Worm (Caenorhabditis elegans) whole organism, late embryonic: Measurements from ENCODE around the gene tnt-2.
A peak's percentile ranks its signal among the peaks of the same experiment; 100 is the strongest.

Experiments used
- C08G9.2 ChIP-seq: sonication (generic microtip); optimal IDR thresholded peaks from 2 replicates; lab custom pipeline; 2016; ENCODE audit warnings: mild to moderate bottlenecking, missing genetic modification characterization, moderate library complexity, missing compliant biosample characterization
- K09A11.1 ChIP-seq: sonication (generic microtip); optimal IDR thresholded peaks from 2 replicates; lab custom pipeline; 2017; ENCODE audit warnings: antibody characterized with exemption, mild to moderate bottlenecking, missing genetic modification characterization, missing compliant biosample characterization; ENCODE audit not compliant: insufficient read depth
- T23F11.4 ChIP-seq: fragments of 200-800 bp; sonication (Bioruptor generic); optimal IDR thresholded peaks from 2 replicates; lab custom pipeline; 2018; ENCODE audit warnings: mild to moderate bottlenecking, missing genetic modification characterization, missing compliant biosample characterization
- Y22D7AL.16 ChIP-seq: sonication (generic microtip); optimal IDR thresholded peaks from 2 replicates; lab custom pipeline; 2016; ENCODE audit warnings: missing genetic modification characterization, missing compliant biosample characterization
- ahr-1 ChIP-seq: sonication (generic microtip); optimal IDR thresholded peaks from 2 replicates; lab custom pipeline; 2016; ENCODE audit warnings: missing genetic modification characterization, missing compliant biosample characterization
- ceh-18 ChIP-seq: sonication (generic microtip); optimal IDR thresholded peaks from 2 replicates; lab custom pipeline; 2016; ENCODE audit warnings: missing genetic modification characterization, missing compliant biosample characterization
- ceh-19 ChIP-seq: fragments of 200-800 bp; sonication (Bioruptor generic); optimal IDR thresholded peaks from 2 replicates; lab custom pipeline; 2018; ENCODE audit warnings: mild to moderate bottlenecking, missing genetic modification characterization, missing compliant biosample characterization
- ceh-2 ChIP-seq: sonication (generic microtip); optimal IDR thresholded peaks from 2 replicates; lab custom pipeline; 2016; ENCODE audit warnings: missing genotype, missing genetic modification characterization, missing compliant biosample characterization
- ceh-22 ChIP-seq: sonication (generic microtip); optimal IDR thresholded peaks from 2 replicates; lab custom pipeline; 2017; ENCODE audit warnings: missing biosample characterization, missing genetic modification characterization
- ceh-24 ChIP-seq: sonication (generic microtip); optimal IDR thresholded peaks from 2 replicates; lab custom pipeline; 2016; ENCODE audit warnings: mild to moderate bottlenecking, missing genetic modification characterization, missing compliant biosample characterization
- ceh-31 ChIP-seq: sonication (generic microtip); optimal IDR thresholded peaks from 2 replicates; lab custom pipeline; 2016; ENCODE audit warnings: missing genetic modification characterization, missing compliant biosample characterization
- ceh-34 ChIP-seq: sonication (generic microtip); optimal IDR thresholded peaks from 2 replicates; lab custom pipeline; 2016; ENCODE audit warnings: mild to moderate bottlenecking, missing genetic modification characterization, missing compliant biosample characterization
- ceh-45 ChIP-seq: fragments of 200-800 bp; sonication (Bioruptor generic); IDR thresholded peaks from 2 replicates; pipeline ENCODE4 v1.3.6; 2022; ENCODE audit warnings: missing genetic modification reagents, missing genetic modification characterization, missing compliant biosample characterization
- ceh-9 ChIP-seq: sonication (generic microtip); optimal IDR thresholded peaks from 2 replicates; lab custom pipeline; 2016; ENCODE audit warnings: mild to moderate bottlenecking, missing genetic modification characterization, inconsistent platforms, missing compliant biosample characterization
- dmd-4 ChIP-seq: sonication (generic microtip); optimal IDR thresholded peaks from 2 replicates; lab custom pipeline; 2016; ENCODE audit warnings: borderline replicate concordance, missing genetic modification characterization, missing compliant biosample characterization
- elt-2 ChIP-seq: sonication (generic microtip); optimal IDR thresholded peaks from 2 replicates; lab custom pipeline; 2016; ENCODE audit warnings: missing genetic modification reagents, missing genetic modification characterization, missing compliant biosample characterization
- ets-4 ChIP-seq: sonication (generic microtip); optimal IDR thresholded peaks from 2 replicates; lab custom pipeline; 2016; ENCODE audit warnings: missing genetic modification characterization, missing compliant biosample characterization
- hlh-30 ChIP-seq: sonication (generic microtip); optimal IDR thresholded peaks from 2 replicates; lab custom pipeline; 2017; ENCODE audit warnings: antibody characterized with exemption, missing genetic modification characterization, missing compliant biosample characterization; ENCODE audit not compliant: insufficient read depth
- hlh-8 ChIP-seq: sonication (generic microtip); optimal IDR thresholded peaks from 2 replicates; lab custom pipeline; 2016; ENCODE audit warnings: missing genotype, missing genetic modification characterization, missing compliant biosample characterization
- lim-6 ChIP-seq: sonication (generic microtip); optimal IDR thresholded peaks from 2 replicates; lab custom pipeline; 2016; ENCODE audit warnings: missing genetic modification characterization, missing compliant biosample characterization
- mec-3 ChIP-seq: sonication (generic microtip); optimal IDR thresholded peaks from 2 replicates; lab custom pipeline; 2016; ENCODE audit warnings: borderline replicate concordance, missing genetic modification characterization, missing compliant biosample characterization
- nhr-232 ChIP-seq: sonication (generic microtip); optimal IDR thresholded peaks from 2 replicates; lab custom pipeline; 2016; ENCODE audit warnings: missing genetic modification characterization, missing compliant biosample characterization
- npax-4 ChIP-seq: sonication (generic microtip); optimal IDR thresholded peaks from 2 replicates; lab custom pipeline; 2016; ENCODE audit warnings: missing genetic modification characterization, missing compliant biosample characterization
- pat-9 ChIP-seq: fragments of 200-800 bp; sonication (Bioruptor generic); optimal IDR thresholded peaks from 2 replicates; lab custom pipeline; 2018; ENCODE audit warnings: mild to moderate bottlenecking, missing genetic modification characterization, moderate library complexity, missing compliant biosample characterization
- pha-2 ChIP-seq: sonication (generic microtip); optimal IDR thresholded peaks from 2 replicates; lab custom pipeline; 2017; ENCODE audit warnings: mild to moderate bottlenecking, missing genetic modification characterization, missing compliant biosample characterization
- pha-4 ChIP-seq: fragments of 150-350 bp; optimal IDR thresholded peaks from 2 replicates; lab custom pipeline; 2018; ENCODE audit warnings: missing biosample characterization, missing genetic modification reagents, missing genetic modification characterization
- pqm-1 ChIP-seq: sonication (generic microtip); optimal IDR thresholded peaks from 2 replicates; lab custom pipeline; 2016; ENCODE audit warnings: missing genetic modification characterization, missing compliant biosample characterization
- pros-1 ChIP-seq: fragments of 150-350 bp; optimal IDR thresholded peaks from 2 replicates; lab custom pipeline; 2014; ENCODE audit warnings: missing biosample characterization, missing genetic modification reagents, missing genetic modification characterization
- ref-2 ChIP-seq: sonication (generic microtip); optimal IDR thresholded peaks from 2 replicates; lab custom pipeline; 2016; ENCODE audit warnings: missing genetic modification characterization, missing compliant biosample characterization
- rnt-1 ChIP-seq: sonication (generic microtip); optimal IDR thresholded peaks from 2 replicates; lab custom pipeline; 2016; ENCODE audit warnings: missing genetic modification characterization, missing compliant biosample characterization
- sdc-2 ChIP-seq: sonication (generic microtip); optimal IDR thresholded peaks from 2 replicates; lab custom pipeline; 2016; ENCODE audit warnings: missing genotype, missing genetic modification characterization, missing compliant biosample characterization
- sox-4 ChIP-seq: sonication (generic microtip); optimal IDR thresholded peaks from 2 replicates; lab custom pipeline; 2017; ENCODE audit warnings: mild to moderate bottlenecking, missing genetic modification characterization, inconsistent platforms, missing compliant biosample characterization
- syd-9 ChIP-seq: sonication (generic microtip); optimal IDR thresholded peaks from 2 replicates; lab custom pipeline; 2016; ENCODE audit warnings: mild to moderate bottlenecking, missing genetic modification characterization, moderate library complexity, missing compliant biosample characterization
- tbx-2 ChIP-seq: sonication (generic microtip); optimal IDR thresholded peaks from 2 replicates; lab custom pipeline; 2016; ENCODE audit warnings: missing genetic modification characterization, missing compliant biosample characterization
- unc-3 ChIP-seq, 2 experiments: fragments of 200-800 bp in 1 of 2; sonication (Bioruptor generic) in 1 of 2; sonication (generic microtip) in 1 of 2; conservative IDR thresholded peaks in 1 of 2; optimal IDR thresholded peaks in 1 of 2; 2 replicates each; pipeline versions ENCODE4 v1.3.6 to Lab custom; 2016 to 2022; ENCODE audit warnings: missing compliant biosample characterization in 2 of 2, missing genetic modification characterization in 2 of 2, missing genetic modification reagents in 1 of 2
- unc-55 ChIP-seq: sonication (generic microtip); optimal IDR thresholded peaks from 2 replicates; lab custom pipeline; 2017; ENCODE audit warnings: missing biosample characterization, missing genetic modification reagents, missing genetic modification characterization
- zip-5 ChIP-seq: sonication (generic microtip); optimal IDR thresholded peaks from 2 replicates; lab custom pipeline; 2016; ENCODE audit warnings: missing genetic modification characterization, missing compliant biosample characterization

Gene tnt-2

DNA sequence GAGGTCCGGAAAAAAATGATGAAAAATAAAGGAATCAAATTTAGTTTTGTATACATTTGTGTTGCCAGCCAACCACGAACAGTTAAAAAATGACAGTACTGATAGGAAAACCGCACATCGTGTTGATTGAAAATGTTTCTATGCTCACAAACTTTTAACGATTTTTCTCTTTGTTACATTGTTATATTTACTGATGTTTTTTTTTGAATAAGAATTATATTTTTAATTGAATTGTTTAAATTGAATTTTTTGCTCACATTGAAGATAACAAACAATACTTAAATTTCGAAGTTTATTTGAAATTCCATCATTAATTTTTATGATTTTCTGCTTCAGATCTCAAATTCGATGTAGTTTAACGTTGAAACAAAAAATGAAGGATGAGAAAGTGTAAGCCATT, 38.1 kb upstream of the tnt-2 start, which contains the start of gene M02D8.5:
TSS of gene M02D8.5 (minus strand) at position 101 of the 400 bp plus-strand sequence.
- TF ChIP-seq ceh-24 (tag; lab: Kevin White, UChicago) (no peak), unc-3 (GFP tag; conservative IDR thresholded peaks at IDR 0.05; lab: Robert Waterston, UW) (no peak), unc-3 (tag; optimal IDR thresholded peaks at IDR 0.05; lab: Kevin White, UChicago) (no peak), pros-1 (tag; lab: Kevin White, UChicago) (no peak), pha-4 (tag; lab: Kevin White, UChicago) (no peak), ceh-9 (tag; lab: Kevin White, UChicago) (no peak), Y22D7AL.16 (tag; lab: Kevin White, UChicago) (no peak), npax-4 (tag; lab: Kevin White, UChicago) (no peak), ceh-19 (GFP tag; lab: Kevin White, UChicago) (no peak), mec-3 (tag; lab: Kevin White, UChicago) (no peak), tbx-2 (no peak), ceh-2 (tag; lab: Kevin White, UChicago) (no peak), sox-4 (no peak)

DNA sequence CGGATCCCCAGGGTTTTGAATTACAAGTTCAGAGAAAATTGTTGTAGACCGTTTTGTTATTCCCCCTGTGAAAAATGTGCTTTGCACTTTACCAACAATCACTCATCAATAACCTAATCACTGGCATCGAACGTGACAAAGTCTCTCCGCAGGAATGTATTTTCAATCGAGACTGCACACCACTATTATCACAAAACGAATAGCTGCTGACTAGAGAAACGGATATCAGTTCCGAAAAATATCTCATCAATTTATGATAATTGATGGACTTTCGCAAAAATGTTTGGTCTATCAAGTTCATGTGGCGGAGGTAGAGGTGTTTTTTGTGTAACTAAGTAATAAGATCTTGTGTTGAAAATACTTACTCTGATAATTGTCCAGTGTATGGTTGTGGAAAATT, 37.7 kb upstream of the tnt-2 start:
- TF ChIP-seq ets-4 (tag; lab: Kevin White, UChicago), result no peak
- TF ChIP-seq, all 69 proteins: peak for 0

DNA sequence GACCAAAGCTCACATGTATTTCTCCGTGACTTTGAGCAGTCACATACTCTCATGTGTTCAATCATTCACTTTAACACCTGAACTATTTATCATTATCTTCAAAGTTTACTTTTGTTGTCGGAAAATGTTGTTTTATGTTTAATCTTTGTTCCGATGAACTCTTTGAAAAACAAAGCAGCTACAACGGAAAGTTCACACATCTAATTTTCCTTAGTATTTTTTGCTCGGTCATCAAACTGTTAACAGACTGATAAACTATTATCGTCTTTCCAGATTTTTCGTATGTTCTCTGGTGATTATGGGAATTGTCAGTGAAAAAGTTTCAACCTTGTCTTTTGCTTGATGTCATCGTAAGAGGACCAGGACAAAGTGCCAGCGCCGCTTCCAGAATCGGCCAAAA, 32.6 kb upstream of the tnt-2 start:
- TF ChIP-seq ceh-45 (GFP tag; lab: Robert Waterston, UW), result no peak
- TF ChIP-seq ceh-31 (tag; lab: Kevin White, UChicago), result no peak
- no peak for TF ChIP-seq K09A11.1
- no peak for TF ChIP-seq ceh-18 (tag; lab: Kevin White, UChicago)
- TF ChIP-seq ref-2, result no peak
- TF ChIP-seq zip-5 (tag; lab: Kevin White, UChicago), result no peak
- no peak for TF ChIP-seq dmd-4 (tag; lab: Kevin White, UChicago)
- TF ChIP-seq pros-1 (tag; lab: Kevin White, UChicago), result no peak
- TF ChIP-seq ceh-22 (tag; lab: Kevin White, UChicago), result no peak
- TF ChIP-seq nhr-232 (tag; lab: Kevin White, UChicago), result no peak
- no peak for TF ChIP-seq pha-2 (tag; lab: Kevin White, UChicago)

DNA sequence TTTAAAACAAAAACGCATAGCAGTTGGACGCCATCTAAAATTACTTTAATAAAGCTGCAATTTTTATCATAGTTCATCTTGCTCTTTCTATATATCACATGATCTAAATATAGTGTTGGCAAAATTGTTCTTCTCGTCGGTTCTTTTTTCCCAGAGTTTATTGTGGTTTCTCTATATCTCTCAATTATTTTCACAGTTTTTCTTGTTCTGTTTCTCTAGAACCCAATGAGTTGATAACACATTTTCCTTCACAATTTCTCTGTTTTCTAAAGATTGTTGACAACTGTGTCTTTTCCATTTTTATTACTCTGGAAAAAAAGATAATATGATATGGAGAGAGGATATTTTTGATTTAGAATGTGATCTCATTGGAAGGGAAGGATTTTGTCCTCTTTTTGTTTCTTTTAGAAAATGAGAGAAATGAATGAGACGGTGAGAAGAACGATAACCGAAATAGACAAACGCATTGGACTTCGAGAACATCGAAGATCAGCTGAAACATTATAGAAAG, 31.0 kb upstream of the tnt-2 start:
- TF ChIP-seq C08G9.2 (tag; lab: Kevin White, UChicago) (no peak), pat-9 (tag; lab: Kevin White, UChicago) (no peak)

DNA sequence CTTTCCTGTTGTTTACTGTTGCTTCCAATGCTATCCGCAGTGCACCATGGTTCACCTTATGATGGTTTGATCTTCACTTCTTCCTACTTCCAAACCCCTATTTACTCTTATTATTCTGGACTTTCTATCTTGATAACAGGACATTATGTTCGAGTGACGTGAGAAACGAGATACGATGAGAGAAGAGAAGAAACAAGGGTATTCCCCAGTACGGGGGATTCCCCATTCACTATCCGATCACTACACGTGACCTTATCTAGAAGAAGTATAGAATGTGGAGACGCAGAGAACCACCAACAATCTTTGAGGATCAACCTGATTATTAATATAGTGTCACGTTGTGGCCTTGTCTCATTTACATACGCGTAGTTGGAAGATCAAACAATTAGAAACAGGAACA, 29.2 kb upstream of the tnt-2 start:
- TF ChIP-seq pqm-1 (tag; lab: Kevin White, UChicago), result no peak
- TF ChIP-seq unc-3 (GFP tag; conservative IDR thresholded peaks at IDR 0.05; lab: Robert Waterston, UW), result no peak
- TF ChIP-seq unc-3 (tag; optimal IDR thresholded peaks at IDR 0.05; lab: Kevin White, UChicago), result no peak
- peak; percentile 44 for TF ChIP-seq hlh-30 (tag; lab: Kevin White, UChicago)
- TF ChIP-seq elt-2 (tag; lab: Kevin White, UChicago), result peak; percentile 47

DNA sequence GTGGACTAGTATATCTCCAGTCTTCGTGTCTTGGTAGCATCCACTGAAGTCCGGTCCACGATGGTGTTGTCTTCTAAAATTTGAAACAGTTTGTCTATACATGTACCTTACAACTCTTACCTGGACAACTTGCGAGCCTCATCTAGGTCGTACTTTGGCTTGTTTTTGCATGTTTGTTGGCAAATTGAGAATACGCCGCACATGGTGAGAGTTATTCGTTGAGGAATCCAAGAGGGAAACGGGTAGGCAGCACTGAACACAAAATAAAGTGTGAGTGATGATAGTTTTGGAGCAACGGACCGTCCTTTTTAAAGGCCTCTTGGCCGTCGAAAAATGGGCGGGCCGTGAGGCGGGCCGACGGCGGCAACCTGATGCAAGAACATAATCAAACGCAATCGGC, 27.3 kb upstream of the tnt-2 start, which contains the start of gene asns-2:
TSS of gene asns-2 (minus strand) at position 282 of the 400 bp plus-strand sequence.
- TF ChIP-seq hlh-8 (tag; lab: Kevin White, UChicago) (no peak), ceh-9 (tag; lab: Kevin White, UChicago) (no peak), pha-2 (tag; lab: Kevin White, UChicago) (no peak), ceh-34 (tag; lab: Kevin White, UChicago) (no peak), T23F11.4 (GFP tag; lab: Kevin White, UChicago) (no peak), unc-55 (no peak), sdc-2 (tag; lab: Kevin White, UChicago) (no peak), ceh-24 (tag; lab: Kevin White, UChicago) (no peak), syd-9 (tag; lab: Kevin White, UChicago) (no peak), ahr-1 (no peak), rnt-1 (tag; lab: Kevin White, UChicago) (no peak), ceh-45 (GFP tag; lab: Robert Waterston, UW) (no peak), ref-2 (no peak), lim-6 (no peak)
